Fruit fly (Drosophila melanogaster): ENCODE data around the gene CG45101.

Gene CG45101

dm6 chr3L:11084557-11085231 is 19.9 kb downstream of the CG45101 start (continued):
- TF ChIP-seq CG9437 (GFP tag; optimal IDR thresholded peaks at IDR 0.05) (peak; percentile 92), ind (GFP tag; optimal IDR thresholded peaks at IDR 0.05) (peak; percentile 94), wor (GFP tag; IDR thresholded peaks at IDR 0.05) (peak; percentile 92), HLH54F (GFP tag; optimal IDR thresholded peaks at IDR 0.05) (peak; percentile 91), ab (GFP tag; optimal IDR thresholded peaks at IDR 0.05) (peak; percentile 86), B-H2 (GFP tag; optimal IDR thresholded peaks at IDR 0.05) (no peak), Lpt (GFP tag; optimal IDR thresholded peaks at IDR 0.05) (no peak), mld (GFP tag; IDR thresholded peaks at IDR 0.05; ENCODE audit: partially characterized antibody) (no peak), CG10979 (tag; optimal IDR thresholded peaks at IDR 0.05) (peak; percentile 99), CG11696 (GFP tag; IDR thresholded peaks at IDR 0.05) (peak; percentile 87), CG11560 (tag; IDR thresholded peaks at IDR 0.05) (peak; percentile 74), Stat92E (GFP tag; optimal IDR thresholded peaks at IDR 0.05) (peak in 1 of 3 experiments; percentile 97), CG2129 (GFP tag; IDR thresholded peaks at IDR 0.05; ENCODE audit: partially characterized antibody) (no peak), lola (GFP tag; optimal IDR thresholded peaks at IDR 0.05) (peak in 1 of 3 experiments; percentile 98), CG2202 (tag; optimal IDR thresholded peaks at IDR 0.05) (peak; percentile 98), CG9215 (GFP tag; IDR thresholded peaks at IDR 0.05) (peak; percentile 78), CG3065 (GFP tag; optimal IDR thresholded peaks at IDR 0.05) (peak; percentile 91), oc (tag; optimal IDR thresholded peaks at IDR 0.05) (peak; percentile 98), Ptx1 (GFP tag; IDR thresholded peaks at IDR 0.05) (peak; percentile 97), gce (GFP tag; IDR thresholded peaks at IDR 0.05) (peak; percentile 97), Usf (GFP tag; optimal IDR thresholded peaks at IDR 0.05) (peak; percentile 77), Doc2 (GFP tag; IDR thresholded peaks at IDR 0.05) (peak; percentile 80), CG4282 (GFP tag; optimal IDR thresholded peaks at IDR 0.05) (peak; percentile 90), CG7928 (GFP tag; optimal IDR thresholded peaks at IDR 0.05) (peak; percentile 61), CG9876 (GFP tag; optimal IDR thresholded peaks at IDR 0.05) (peak; percentile 89), CG12744 (GFP tag; optimal IDR thresholded peaks at IDR 0.05) (peak; percentile 96), CG4328 (GFP tag; optimal IDR thresholded peaks at IDR 0.05) (peak; percentile 82), CG8290 (GFP tag; optimal IDR thresholded peaks at IDR 0.05) (peak; percentile 95), CG8290 (tag; optimal IDR thresholded peaks at IDR 0.05) (peak in 1 of 2 experiments; percentile 77), CG10543 (GFP tag; optimal IDR thresholded peaks at IDR 0.05) (peak; percentile 66), ara (GFP tag; IDR thresholded peaks at IDR 0.05) (peak; percentile 97), Eip74EF (GFP tag; optimal IDR thresholded peaks at IDR 0.05) (peak in 1 of 2 experiments; percentile 98), Dip3 (GFP tag; optimal IDR thresholded peaks at IDR 0.05) (peak; percentile 89), Hr3 (GFP tag; optimal IDR thresholded peaks at IDR 0.05) (peak; percentile 94), ftz-f1 (GFP tag; optimal IDR thresholded peaks at IDR 0.05) (no peak), CG33213 (GFP tag; optimal IDR thresholded peaks at IDR 0.05) (peak; percentile 96), CG16863 (GFP tag; optimal IDR thresholded peaks at IDR 0.05) (peak; percentile 97), Camta (GFP tag; optimal IDR thresholded peaks at IDR 0.05) (peak; percentile 97), cato (GFP tag; optimal IDR thresholded peaks at IDR 0.05; ENCODE audit: borderline replicate concordance) (peak; percentile 95), CG16813 (GFP tag; IDR thresholded peaks at IDR 0.05; ENCODE audit: partially characterized antibody) (no peak), H2.0 (GFP tag; IDR thresholded peaks at IDR 0.05) (peak; percentile 97), Dip2 (GFP tag; IDR thresholded peaks at IDR 0.05) (peak; percentile 36; the same call in 1 of the 2 replicates), ERR (GFP tag; optimal IDR thresholded peaks at IDR 0.05) (peak; percentile 87), Ets97D (GFP tag; optimal IDR thresholded peaks at IDR 0.05) (peak; percentile 88), kni (GFP tag; optimal IDR thresholded peaks at IDR 0.05) (peak; percentile 41), al (GFP tag; IDR thresholded peaks at IDR 0.05) (peak; percentile 84), da (GFP tag; optimal IDR thresholded peaks at IDR 0.05) (peak; percentile 93), rib (GFP tag; IDR thresholded peaks at IDR 0.05) (peak; percentile 89), p53 (GFP tag; optimal IDR thresholded peaks at IDR 0.05) (peak; percentile 84), bigmax (GFP tag; optimal IDR thresholded peaks at IDR 0.05) (peak; percentile 28)

Data from whole organism, embryonic.